Fruit fly (Drosophila melanogaster): Measurements from ENCODE around the gene CG42655.

Gene CG42655

dm6 chr3L:19914833-19915232, 38.7 kb downstream of the CG42655 start, which contains the start of gene Rpn1 (continued):
- TF ChIP-seq CG6654 (GFP tag; optimal IDR thresholded peaks at IDR 0.05): no peak
- TF ChIP-seq Sry-β (GFP tag; optimal IDR thresholded peaks at IDR 0.05): peak; percentile 21
- TF ChIP-seq Blimp-1 (GFP tag; optimal IDR thresholded peaks at IDR 0.05): no peak
- TF ChIP-seq CG17568 (GFP tag; optimal IDR thresholded peaks at IDR 0.05): no peak
- TF ChIP-seq CG11093 (GFP tag; IDR thresholded peaks at IDR 0.05): no peak
- TF ChIP-seq Mes4 (GFP tag; optimal IDR thresholded peaks at IDR 0.05): no peak
- no peak for TF ChIP-seq Spps (tag; optimal IDR thresholded peaks at IDR 0.05)
- TF ChIP-seq CG12391 (tag; optimal IDR thresholded peaks at IDR 0.05): peak; percentile 9
- no peak for TF ChIP-seq fu2 (GFP tag; optimal IDR thresholded peaks at IDR 0.05)
- TF ChIP-seq CG2875 (GFP tag; optimal IDR thresholded peaks at IDR 0.05): no peak
- peak; percentile 85 for TF ChIP-seq oc (tag; optimal IDR thresholded peaks at IDR 0.05)
- no peak for TF ChIP-seq CG11085 (GFP tag; IDR thresholded peaks at IDR 0.05)
- TF ChIP-seq tup (GFP tag; optimal IDR thresholded peaks at IDR 0.05): no peak
- peak; percentile 87 for TF ChIP-seq MESR4 (GFP tag; optimal IDR thresholded peaks at IDR 0.05)
- no peak for TF ChIP-seq Hr51 (GFP tag; optimal IDR thresholded peaks at IDR 0.05)
- no peak for TF ChIP-seq toy (GFP tag; IDR thresholded peaks at IDR 0.05)
- TF ChIP-seq CG17829 (tag; optimal IDR thresholded peaks at IDR 0.05): peak; percentile 3
- TF ChIP-seq crc (GFP tag; optimal IDR thresholded peaks at IDR 0.05): no peak
- no peak for TF ChIP-seq ac (GFP tag; optimal IDR thresholded peaks at IDR 0.05)
- peak; percentile 39 for TF ChIP-seq CG12659 (GFP tag; optimal IDR thresholded peaks at IDR 0.05)
- TF ChIP-seq sens-2 (GFP tag; IDR thresholded peaks at IDR 0.05): no peak
- TF ChIP-seq Deaf1 (tag; optimal IDR thresholded peaks at IDR 0.05): no peak
- no peak for TF ChIP-seq pfk (GFP tag; optimal IDR thresholded peaks at IDR 0.05)
- TF ChIP-seq Dp (GFP tag; optimal IDR thresholded peaks at IDR 0.05): peak; percentile 81
- no peak for TF ChIP-seq CG13296 (GFP tag; optimal IDR thresholded peaks at IDR 0.05)
- TF ChIP-seq sima (GFP tag; optimal IDR thresholded peaks at IDR 0.05): no peak
- no peak for TF ChIP-seq CG10462 (GFP tag; optimal IDR thresholded peaks at IDR 0.05)
- no peak for TF ChIP-seq CG2889 (GFP tag; IDR thresholded peaks at IDR 0.05)
- peak; percentile 48 for TF ChIP-seq Xbp1 (GFP tag; optimal IDR thresholded peaks at IDR 0.05)
- TF ChIP-seq CG16815 (GFP tag; optimal IDR thresholded peaks at IDR 0.05): no peak
- TF ChIP-seq CG8281 (tag; optimal IDR thresholded peaks at IDR 0.05): no peak
- TF ChIP-seq unpg (GFP tag; optimal IDR thresholded peaks at IDR 0.05): no peak
- TF ChIP-seq hth (optimal IDR thresholded peaks at IDR 0.05): no peak
- TF ChIP-seq CG7357 (GFP tag; IDR thresholded peaks at IDR 0.05): no peak
- TF ChIP-seq hb (GFP tag; IDR thresholded peaks at IDR 0.05; ENCODE audit: partially characterized antibody): no peak
- TF ChIP-seq fd3F (GFP tag; optimal IDR thresholded peaks at IDR 0.05): no peak
- TF ChIP-seq CG6254 (GFP tag; optimal IDR thresholded peaks at IDR 0.05): no peak
- TF ChIP-seq Nf-YB (GFP tag; optimal IDR thresholded peaks at IDR 0.05): no peak
- TF ChIP-seq CG34422 (GFP tag; IDR thresholded peaks at IDR 0.05): no peak
- TF ChIP-seq CG13424 (tag; optimal IDR thresholded peaks at IDR 0.05): no peak
- TF ChIP-seq Adf1 (GFP tag; IDR thresholded peaks at IDR 0.05): peak; percentile 32; the same call in 1 of the 2 replicates
- TF ChIP-seq row (GFP tag; IDR thresholded peaks at IDR 0.05): peak; percentile 82
- peak; percentile 54; the same call in 2 of the 3 replicates for TF ChIP-seq knrl (GFP tag; IDR thresholded peaks at IDR 0.05; ENCODE audit: partially characterized antibody)
- no peak for TF ChIP-seq sqz (GFP tag; optimal IDR thresholded peaks at IDR 0.05)
- TF ChIP-seq Hr3 (GFP tag; optimal IDR thresholded peaks at IDR 0.05): no peak
- no peak for TF ChIP-seq zfh1 (GFP tag; IDR thresholded peaks at IDR 0.05)
- TF ChIP-seq YL-1 (GFP tag; optimal IDR thresholded peaks at IDR 0.05): peak; percentile 53
- TF ChIP-seq unc-4 (GFP tag; IDR thresholded peaks at IDR 0.05; ENCODE audit: partially characterized antibody): peak; percentile 48; the same call in 1 of the 2 replicates
- no peak for TF ChIP-seq esg (GFP tag; conservative IDR thresholded peaks at IDR 0.05)
- TF ChIP-seq CG17912 (GFP tag; optimal IDR thresholded peaks at IDR 0.05): no peak
- no peak for TF ChIP-seq CG3407 (GFP tag; optimal IDR thresholded peaks at IDR 0.05)
